Fruit fly (Drosophila melanogaster): Measurements from ENCODE around the gene CG17078.
A peak's percentile ranks its signal among the peaks of the same experiment; 100 is the strongest.

CG17078 gene

DNA sequence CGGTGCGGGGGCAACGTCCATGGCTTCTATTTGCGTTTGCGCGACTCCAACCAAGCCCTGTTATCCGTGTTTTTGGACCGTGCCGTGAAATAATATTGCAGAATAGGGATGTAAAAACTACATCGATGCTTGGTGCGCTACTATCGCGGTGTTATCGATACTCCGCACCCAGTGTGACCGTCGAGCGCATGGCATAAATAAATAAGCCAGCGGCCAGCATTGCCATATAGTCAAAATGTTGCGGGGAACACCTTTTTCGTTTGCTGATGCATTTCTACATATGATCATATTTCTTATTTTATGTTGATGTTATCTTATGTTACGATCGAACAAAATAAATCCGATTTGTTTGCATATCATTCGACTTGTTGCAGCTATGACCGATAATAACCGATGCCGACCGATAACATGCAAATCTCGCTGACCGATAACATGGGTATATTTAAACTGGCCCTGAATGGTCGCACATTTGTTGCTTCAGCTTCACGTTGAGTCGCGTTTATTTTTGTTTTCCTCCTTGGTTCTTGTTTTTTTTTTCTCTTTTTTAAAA, 837 bp downstream of the CG17078 start, which contains the start of gene smo (continued):
- peak; percentile 73 for TF ChIP-seq nmo (GFP tag; optimal IDR thresholded peaks at IDR 0.05)
- peak; percentile 22 for TF ChIP-seq Camta (GFP tag; optimal IDR thresholded peaks at IDR 0.05)
- TF ChIP-seq Lhr (GFP tag; optimal IDR thresholded peaks at IDR 0.05) = peak; percentile 65
- peak; percentile 22 for TF ChIP-seq pnt (GFP tag; optimal IDR thresholded peaks at IDR 0.05)
- no peak for TF ChIP-seq org-1 (GFP tag; optimal IDR thresholded peaks at IDR 0.05)
- peak; percentile 32 for TF ChIP-seq PHDP (tag; optimal IDR thresholded peaks at IDR 0.05)
- no peak for TF ChIP-seq Hey (tag; optimal IDR thresholded peaks at IDR 0.05)
- TF ChIP-seq Doc3 (GFP tag; IDR thresholded peaks at IDR 0.05; ENCODE audit: partially characterized antibody) = peak; percentile 75
- TF ChIP-seq CG34422 (GFP tag; IDR thresholded peaks at IDR 0.05) = no peak
- peak; percentile 34 for TF ChIP-seq grn (GFP tag; optimal IDR thresholded peaks at IDR 0.05)
- peak; percentile 89 for TF ChIP-seq CG42726 (GFP tag; IDR thresholded peaks at IDR 0.05; ENCODE audit: partially characterized antibody)
- TF ChIP-seq tin (GFP tag; optimal IDR thresholded peaks at IDR 0.05) = peak; percentile 29
- peak; percentile 27 for TF ChIP-seq CG12942 (GFP tag; optimal IDR thresholded peaks at IDR 0.05)
- peak; percentile 97 for TF ChIP-seq BEAF-32 (GFP tag; optimal IDR thresholded peaks at IDR 0.05)
- TF ChIP-seq gem (tag; optimal IDR thresholded peaks at IDR 0.05) = no peak
- no peak for TF ChIP-seq dan (GFP tag; IDR thresholded peaks at IDR 0.05)
- no peak for TF ChIP-seq cg (GFP tag; optimal IDR thresholded peaks at IDR 0.05)
- peak; percentile 96 for TF ChIP-seq CG9797 (GFP tag; optimal IDR thresholded peaks at IDR 0.05)
- TF ChIP-seq hth (optimal IDR thresholded peaks at IDR 0.05) = no peak
- no peak for TF ChIP-seq nau (GFP tag; optimal IDR thresholded peaks at IDR 0.05)
- TF ChIP-seq CG10147 (GFP tag; optimal IDR thresholded peaks at IDR 0.05) = peak; percentile 48
- peak; percentile 40 to 66 for TF ChIP-seq Pdp1 (GFP tag; optimal IDR thresholded peaks at IDR 0.05)
- TF ChIP-seq odd (GFP tag; optimal IDR thresholded peaks at IDR 0.05) = no peak
- TF ChIP-seq D19B (GFP tag; optimal IDR thresholded peaks at IDR 0.05) = no peak
- TF ChIP-seq CG6175 (GFP tag; IDR thresholded peaks at IDR 0.05) = no peak
- no peak for TF ChIP-seq CG17328 (GFP tag; IDR thresholded peaks at IDR 0.05)
- TF ChIP-seq Bgb (GFP tag; IDR thresholded peaks at IDR 0.05; ENCODE audit: partially characterized antibody) = peak; percentile 87
- TF ChIP-seq CG30020 (tag; optimal IDR thresholded peaks at IDR 0.05) = peak; percentile 52
- TF ChIP-seq lola (GFP tag; optimal IDR thresholded peaks at IDR 0.05) = no peak
- peak; percentile 25 for TF ChIP-seq twi (tag; optimal IDR thresholded peaks at IDR 0.05)
- TF ChIP-seq lilli (GFP tag; optimal IDR thresholded peaks at IDR 0.05) = peak; percentile 60
- TF ChIP-seq H15 (GFP tag; IDR thresholded peaks at IDR 0.05) = no peak
- no peak for TF ChIP-seq CG33557 (GFP tag; optimal IDR thresholded peaks at IDR 0.05)
- no peak for TF ChIP-seq Neu2 (GFP tag; optimal IDR thresholded peaks at IDR 0.05; ENCODE audit: borderline replicate concordance)
- no peak for TF ChIP-seq kah (GFP tag; optimal IDR thresholded peaks at IDR 0.05)
- TF ChIP-seq CG12104 (GFP tag; optimal IDR thresholded peaks at IDR 0.05) = no peak
- TF ChIP-seq otp (GFP tag; IDR thresholded peaks at IDR 0.05) = no peak
- no peak for TF ChIP-seq wek (GFP tag; optimal IDR thresholded peaks at IDR 0.05)
- peak; percentile 28 for TF ChIP-seq grau (tag; optimal IDR thresholded peaks at IDR 0.05)
- no peak for TF ChIP-seq CG1832 (GFP tag; optimal IDR thresholded peaks at IDR 0.05)
- TF ChIP-seq nom (GFP tag; optimal IDR thresholded peaks at IDR 0.05) = peak; percentile 23
- no peak for TF ChIP-seq CG16779 (GFP tag; IDR thresholded peaks at IDR 0.05)
- no peak for TF ChIP-seq CG9609 (GFP tag; optimal IDR thresholded peaks at IDR 0.05)
- no peak for TF ChIP-seq CG31365 (tag; optimal IDR thresholded peaks at IDR 0.05)
- peak; percentile 55; the same call in 1 of the 2 replicates for TF ChIP-seq nerfin-2 (GFP tag; IDR thresholded peaks at IDR 0.05; ENCODE audit: partially characterized antibody)
- no peak for TF ChIP-seq CG11247 (GFP tag; IDR thresholded peaks at IDR 0.05)
- TF ChIP-seq onecut (GFP tag; IDR thresholded peaks at IDR 0.05) = no peak
- no peak for TF ChIP-seq stc (GFP tag; IDR thresholded peaks at IDR 0.05)
- peak; percentile 36 for TF ChIP-seq CG9437 (GFP tag; optimal IDR thresholded peaks at IDR 0.05)
- TF ChIP-seq B-H1 (GFP tag; IDR thresholded peaks at IDR 0.05) = no peak
